Fruit fly (Drosophila melanogaster): ENCODE measurements around the gene CG4678.

dm6 chrX:16688106-16688459 lies 7.8 kb upstream of the CG4678 start:
- no peak for TF ChIP-seq CG17385 (GFP tag; optimal IDR thresholded peaks at IDR 0.05)
- no peak for TF ChIP-seq zfh1 (GFP tag; IDR thresholded peaks at IDR 0.05)
- no peak for TF ChIP-seq fd102C (GFP tag; optimal IDR thresholded peaks at IDR 0.05)
- TF ChIP-seq NC2α (GFP tag; optimal IDR thresholded peaks at IDR 0.05), result no peak
- no peak for TF ChIP-seq CG15479 (GFP tag; optimal IDR thresholded peaks at IDR 0.05)
- TF ChIP-seq CG7745 (tag; optimal IDR thresholded peaks at IDR 0.05), result no peak
- no peak for TF ChIP-seq psq (GFP tag; optimal IDR thresholded peaks at IDR 0.05)
- TF ChIP-seq dpn (GFP tag; optimal IDR thresholded peaks at IDR 0.05), result no peak
- TF ChIP-seq tll (GFP tag; optimal IDR thresholded peaks at IDR 0.05), result no peak
- TF ChIP-seq Dp (GFP tag; optimal IDR thresholded peaks at IDR 0.05), result no peak
- no peak for TF ChIP-seq Eip74EF (GFP tag; optimal IDR thresholded peaks at IDR 0.05)
- TF ChIP-seq ap (GFP tag; IDR thresholded peaks at IDR 0.05), result no peak
- no peak for TF ChIP-seq unc-4 (GFP tag; IDR thresholded peaks at IDR 0.05; ENCODE audit: partially characterized antibody)
- TF ChIP-seq Mes4 (GFP tag; optimal IDR thresholded peaks at IDR 0.05), result no peak
